Fruit fly (Drosophila melanogaster): ENCODE data around the gene CG18404.

dm6 chr3R:30288362-30289055, 35.5 kb downstream of the CG18404 start:
- TF ChIP-seq CG10274 (GFP tag; optimal IDR thresholded peaks at IDR 0.05), result no peak
- TF ChIP-seq ham (GFP tag; IDR thresholded peaks at IDR 0.05), result no peak
- no peak for TF ChIP-seq Ets97D (GFP tag; optimal IDR thresholded peaks at IDR 0.05)
- no peak for TF ChIP-seq Mes4 (GFP tag; optimal IDR thresholded peaks at IDR 0.05)
- TF ChIP-seq Blimp-1 (GFP tag; optimal IDR thresholded peaks at IDR 0.05), result no peak
- TF ChIP-seq zen2 (GFP tag; IDR thresholded peaks at IDR 0.05; ENCODE audit: partially characterized antibody), result no peak
- no peak for TF ChIP-seq repo (GFP tag; optimal IDR thresholded peaks at IDR 0.05)
- no peak for TF ChIP-seq CG1792 (GFP tag; optimal IDR thresholded peaks at IDR 0.05)
- TF ChIP-seq CG10654 (GFP tag; optimal IDR thresholded peaks at IDR 0.05), result no peak
- no peak for TF ChIP-seq CG33557 (GFP tag; optimal IDR thresholded peaks at IDR 0.05)
- no peak for TF ChIP-seq klu (GFP tag; IDR thresholded peaks at IDR 0.05)
- no peak for TF ChIP-seq slp2 (GFP tag; optimal IDR thresholded peaks at IDR 0.05)
- TF ChIP-seq scrt (GFP tag; optimal IDR thresholded peaks at IDR 0.05), result no peak
- TF ChIP-seq CrebB (tag; optimal IDR thresholded peaks at IDR 0.05), result no peak

All from whole organism, embryonic.